Fruit fly (Drosophila melanogaster) whole organism: ENCODE results near the gene CG31436.

ENCODE experiments used
- Dll ChIP-seq: fragments of >200 bp; optimal IDR thresholded peaks from 2 replicates; lab custom pipeline; 2017
- EcR ChIP-seq, 2 experiments: fragments of >200 bp; optimal IDR thresholded peaks; 2 replicates each; lab custom pipeline; 2017; ENCODE audit warnings: missing biosample characterization in 2 of 2, missing genetic modification characterization in 2 of 2, missing genetic modification reagents in 2 of 2
- usp ChIP-seq: fragments of >200 bp; optimal IDR thresholded peaks from 2 replicates; lab custom pipeline; 2017; ENCODE audit warnings: missing biosample characterization, missing genetic modification characterization, mixed read lengths

dm6 chr3R:25295320-25296020 lies 8.5 kb upstream of the CG31436 start, which contains the start of gene CG31102:
- TF ChIP-seq usp (GFP tag; lab: Kevin White, UChicago): no peak
- TF ChIP-seq EcR (GFP tag; optimal IDR thresholded peaks at IDR 0.05; lab: Kevin White, UChicago): no peak
- TF ChIP-seq Dll: no peak
